Fruit fly (Drosophila melanogaster) whole organism, embryonic: ENCODE measurements around the gene kdn.

Experiments used
- Antp ChIP-seq: fragments of 200-800 bp; sonication (Bioruptor generic); optimal IDR thresholded peaks from 3 replicates; lab custom pipeline; 2016; ENCODE audit warnings: missing biosample characterization, missing genetic modification characterization
- CG10147 ChIP-seq: fragments of 200-800 bp; sonication (Bioruptor generic); optimal IDR thresholded peaks from 2 replicates; lab custom pipeline; 2019; ENCODE audit warnings: missing biosample characterization, mild to moderate bottlenecking, missing genetic modification characterization, moderate library complexity
- CG12219 ChIP-seq: fragments of 200-800 bp; sonication (Bioruptor generic); optimal IDR thresholded peaks from 3 replicates; lab custom pipeline; 2018; ENCODE audit warnings: missing biosample characterization, mild to moderate bottlenecking, missing genetic modification characterization
- CG12744 ChIP-seq: fragments of 200-800 bp; sonication (Bioruptor generic); optimal IDR thresholded peaks from 2 replicates; lab custom pipeline; 2016; ENCODE audit warnings: missing biosample characterization, missing genetic modification characterization
- CG13296 ChIP-seq: fragments of 200-800 bp; sonication (Bioruptor generic); optimal IDR thresholded peaks from 3 replicates; lab custom pipeline; 2018; ENCODE audit warnings: missing biosample characterization, mild to moderate bottlenecking, missing genetic modification characterization
- CG14014 ChIP-seq: fragments of 200-800 bp; sonication (Bioruptor generic); IDR thresholded peaks from 2 replicates; pipeline ENCODE4 v1.3.6; 2022; ENCODE audit warnings: missing biosample characterization, missing genetic modification characterization
- CG1529 ChIP-seq: fragments of 200-800 bp; sonication (Bioruptor generic); optimal IDR thresholded peaks from 3 replicates; lab custom pipeline; 2018; ENCODE audit warnings: missing biosample characterization, missing genetic modification characterization
- CG18262 ChIP-seq: fragments of 200-800 bp; optimal IDR thresholded peaks from 3 replicates; lab custom pipeline; 2019; ENCODE audit warnings: missing biosample characterization, mild to moderate bottlenecking, missing genetic modification characterization, moderate library complexity
- CG18476 ChIP-seq: fragments of 200-800 bp; sonication (Bioruptor generic); optimal IDR thresholded peaks from 2 replicates; lab custom pipeline; 2016; ENCODE audit warnings: missing biosample characterization, mild to moderate bottlenecking, missing genetic modification characterization
- CG2889 ChIP-seq: fragments of 200-800 bp; sonication (Bioruptor generic); IDR thresholded peaks from 3 replicates; pipeline ENCODE4 v1.3.6; 2022; ENCODE audit warnings: missing biosample characterization, missing genetic modification characterization
- CG31365 ChIP-seq: fragments of 200-800 bp; sonication (Bioruptor generic); optimal IDR thresholded peaks from 2 replicates; lab custom pipeline; 2018; ENCODE audit warnings: missing biosample characterization, mild to moderate bottlenecking, missing genetic modification characterization
- CG4404 ChIP-seq: fragments of 200-800 bp; sonication (Bioruptor generic); IDR thresholded peaks from 2 replicates; pipeline ENCODE4 v1.3.6; 2022; ENCODE audit warnings: missing biosample characterization, missing genetic modification characterization
- CG4854 ChIP-seq: fragments of 200-800 bp; sonication (Bioruptor generic); optimal IDR thresholded peaks from 2 replicates; lab custom pipeline; 2016; ENCODE audit warnings: missing biosample characterization, missing genetic modification characterization, inconsistent platforms
- CG7372 ChIP-seq: fragments of 200-800 bp; sonication (Bioruptor generic); IDR thresholded peaks from 2 replicates; pipeline ENCODE4 v1.3.6; 2022; ENCODE audit warnings: missing biosample characterization, missing genetic modification characterization
- CG8290 ChIP-seq, 3 experiments: fragments of 200-800 bp; sonication (Bioruptor generic); optimal IDR thresholded peaks; 2 replicates each; lab custom pipeline; 2016 to 2019; ENCODE audit warnings: missing biosample characterization in 3 of 3, missing genetic modification characterization in 3 of 3, mild to moderate bottlenecking in 2 of 3, moderate library complexity in 1 of 3
- CoRest ChIP-seq: fragments of 200-800 bp; sonication (Bioruptor generic); optimal IDR thresholded peaks from 3 replicates; lab custom pipeline; 2018; ENCODE audit warnings: missing biosample characterization, mild to moderate bottlenecking, missing genetic modification characterization, moderate library complexity
- Doc3 ChIP-seq: fragments of 200-800 bp; sonication (Bioruptor generic); IDR thresholded peaks from 3 replicates; pipeline ENCODE4 v1.3.6; 2022; ENCODE audit warnings: missing biosample characterization, missing genetic modification characterization; ENCODE audit not compliant: partially characterized antibody
- E2f2 ChIP-seq: fragments of 200-800 bp; sonication (Bioruptor generic); IDR thresholded peaks from 2 replicates; pipeline ENCODE4 v1.3.6; 2022; ENCODE audit warnings: missing biosample characterization, missing genetic modification characterization
- GATAe ChIP-seq: fragments of 200-800 bp; sonication (Bioruptor generic); conservative IDR thresholded peaks from 2 replicates; pipeline ENCODE4 v1.3.6; 2022; ENCODE audit warnings: missing biosample characterization, missing genetic modification characterization
- HmgZ ChIP-seq: fragments of 200-800 bp; sonication (Bioruptor generic); optimal IDR thresholded peaks from 2 replicates; lab custom pipeline; 2018; ENCODE audit warnings: missing biosample characterization, mild to moderate bottlenecking, missing genetic modification characterization
- Stat92E ChIP-seq, 3 experiments: fragments of >200 bp in 2 of 3; fragments of 200-800 bp in 1 of 3; sonication (Bioruptor generic) in 1 of 3; optimal IDR thresholded peaks; 2 replicates each; lab custom pipeline; 2017 to 2019; ENCODE audit warnings: missing biosample characterization in 3 of 3, missing genetic modification characterization in 3 of 3, mild to moderate bottlenecking in 1 of 3, moderate library complexity in 1 of 3
- Taf1 ChIP-seq: fragments of 200-800 bp; sonication (Bioruptor generic); IDR thresholded peaks from 2 replicates; pipeline ENCODE4 v1.3.6; 2022; ENCODE audit warnings: missing biosample characterization, missing genetic modification characterization
- ac ChIP-seq: fragments of 200-800 bp; sonication (Bioruptor generic); optimal IDR thresholded peaks from 3 replicates; lab custom pipeline; 2017; ENCODE audit warnings: missing biosample characterization, mild to moderate bottlenecking, missing genetic modification characterization
- bab2 ChIP-seq: fragments of 200-800 bp; sonication (Bioruptor generic); optimal IDR thresholded peaks from 2 replicates; lab custom pipeline; 2016; ENCODE audit warnings: missing biosample characterization, missing genetic modification characterization
- bbx ChIP-seq: fragments of 200-800 bp; sonication (Bioruptor generic); IDR thresholded peaks from 2 replicates; pipeline ENCODE4 v1.3.6; 2022; ENCODE audit warnings: missing biosample characterization, missing genetic modification characterization; ENCODE audit not compliant: partially characterized antibody
- br ChIP-seq: fragments of >200 bp; optimal IDR thresholded peaks from 2 replicates; lab custom pipeline; 2017
- cg ChIP-seq: fragments of 200-800 bp; sonication (Bioruptor generic); optimal IDR thresholded peaks from 3 replicates; lab custom pipeline; 2019; ENCODE audit warnings: missing biosample characterization, mild to moderate bottlenecking, missing genetic modification characterization, moderate library complexity
- crc ChIP-seq: fragments of 200-800 bp; sonication (Bioruptor generic); optimal IDR thresholded peaks from 2 replicates; lab custom pipeline; 2016; ENCODE audit warnings: missing biosample characterization, missing genetic modification characterization
- cwo ChIP-seq: fragments of 200-800 bp; sonication (Bioruptor generic); optimal IDR thresholded peaks from 3 replicates; lab custom pipeline; 2017; ENCODE audit warnings: missing biosample characterization, missing genetic modification characterization, mild to moderate bottlenecking, moderate library complexity, missing genetic modification reagents
- esg ChIP-seq: fragments of 200-800 bp; sonication (Bioruptor generic); conservative IDR thresholded peaks from 2 replicates; pipeline ENCODE4 v1.3.6; 2022; ENCODE audit warnings: missing biosample characterization, missing genetic modification characterization
- ftz-f1 ChIP-seq: fragments of 200-800 bp; sonication (Bioruptor generic); optimal IDR thresholded peaks from 2 replicates; lab custom pipeline; 2016; ENCODE audit warnings: missing biosample characterization, missing genetic modification characterization
- hkb ChIP-seq, 2 experiments: fragments of 200-800 bp in 1 of 2; fragments of >200 bp in 1 of 2; sonication (Bioruptor generic) in 1 of 2; IDR thresholded peaks in 1 of 2; optimal IDR thresholded peaks in 1 of 2; 2 replicates each; pipeline versions ENCODE4 v1.3.6 to Lab custom; 2017 to 2022; ENCODE audit warnings: missing biosample characterization in 1 of 2, missing genetic modification characterization in 1 of 2
- lab ChIP-seq: fragments of 200-800 bp; sonication (Bioruptor generic); optimal IDR thresholded peaks from 3 replicates; lab custom pipeline; 2017; ENCODE audit warnings: missing biosample characterization, missing genetic modification characterization, mild to moderate bottlenecking, moderate library complexity, missing genetic modification reagents
- lilli ChIP-seq: fragments of 200-800 bp; sonication (Bioruptor generic); optimal IDR thresholded peaks from 3 replicates; lab custom pipeline; 2016; ENCODE audit warnings: missing biosample characterization, missing genetic modification characterization
- luna ChIP-seq: fragments of 200-800 bp; sonication (Bioruptor generic); optimal IDR thresholded peaks from 2 replicates; lab custom pipeline; 2016; ENCODE audit warnings: missing biosample characterization, missing genetic modification characterization
- org-1 ChIP-seq: fragments of 200-800 bp; sonication (Bioruptor generic); optimal IDR thresholded peaks from 2 replicates; lab custom pipeline; 2017; ENCODE audit warnings: missing biosample characterization, missing genetic modification characterization
- pb ChIP-seq: fragments of 200-800 bp; sonication (Bioruptor generic); optimal IDR thresholded peaks from 3 replicates; lab custom pipeline; 2016; ENCODE audit warnings: missing biosample characterization, missing genetic modification characterization
- pros ChIP-seq: fragments of 200-800 bp; sonication (Bioruptor generic); optimal IDR thresholded peaks from 3 replicates; lab custom pipeline; 2019; ENCODE audit warnings: missing biosample characterization, mild to moderate bottlenecking, missing genetic modification characterization, moderate library complexity
- sd ChIP-seq: fragments of 200-800 bp; sonication (Bioruptor generic); optimal IDR thresholded peaks from 3 replicates; lab custom pipeline; 2018; ENCODE audit warnings: missing biosample characterization, mild to moderate bottlenecking, missing genetic modification characterization, moderate library complexity
- sens ChIP-seq: fragments of 200-800 bp; sonication (Bioruptor generic); peaks from one replicate; lab custom pipeline; 2016; ENCODE audit warnings: missing biosample characterization, missing genetic modification characterization
- sr ChIP-seq: fragments of 200-800 bp; sonication (Bioruptor generic); IDR thresholded peaks from 3 replicates; pipeline ENCODE4 v1.3.6; 2022; ENCODE audit warnings: missing biosample characterization, missing genetic modification characterization
- sug ChIP-seq: fragments of 200-800 bp; optimal IDR thresholded peaks from 2 replicates; lab custom pipeline; 2019; ENCODE audit warnings: missing biosample characterization, mild to moderate bottlenecking, missing genetic modification characterization, moderate library complexity
- tap ChIP-seq: fragments of 200-800 bp; optimal IDR thresholded peaks from 3 replicates; lab custom pipeline; 2019; ENCODE audit warnings: missing biosample characterization, mild to moderate bottlenecking, missing genetic modification characterization, moderate library complexity
- tin ChIP-seq: fragments of 200-800 bp; sonication (Bioruptor generic); optimal IDR thresholded peaks from 3 replicates; lab custom pipeline; 2016; ENCODE audit warnings: missing biosample characterization, missing genetic modification characterization
- tll ChIP-seq, 2 experiments: fragments of 200-800 bp in 1 of 2; fragments of >200 bp in 1 of 2; sonication (Bioruptor generic) in 1 of 2; optimal IDR thresholded peaks; 2 replicates each; lab custom pipeline; 2017 to 2019; ENCODE audit warnings: missing biosample characterization in 2 of 2, missing genetic modification characterization in 2 of 2, mild to moderate bottlenecking in 1 of 2, moderate library complexity in 1 of 2
- tna ChIP-seq: fragments of 200-800 bp; sonication (Bioruptor generic); IDR thresholded peaks from 2 replicates; pipeline ENCODE4 v1.3.6; 2022; ENCODE audit warnings: missing biosample characterization, missing genetic modification characterization; ENCODE audit not compliant: partially characterized antibody
- tx ChIP-seq: fragments of 200-800 bp; sonication (Bioruptor generic); optimal IDR thresholded peaks from 2 replicates; lab custom pipeline; 2016; ENCODE audit warnings: missing biosample characterization, missing genetic modification characterization
- vvl ChIP-seq: fragments of 200-800 bp; sonication (Bioruptor generic); IDR thresholded peaks from 2 replicates; pipeline ENCODE4 v1.3.6; 2022; ENCODE audit warnings: missing biosample characterization, missing genetic modification characterization
- z ChIP-seq: fragments of 200-800 bp; sonication (Bioruptor generic); IDR thresholded peaks from 3 replicates; pipeline ENCODE4 v1.3.6; 2022; ENCODE audit warnings: missing biosample characterization, missing genetic modification characterization
- zen2 ChIP-seq: fragments of 200-800 bp; sonication (Bioruptor generic); IDR thresholded peaks from 3 replicates; pipeline ENCODE4 v1.3.6; 2022; ENCODE audit warnings: missing biosample characterization, missing genetic modification characterization; ENCODE audit not compliant: partially characterized antibody

Gene kdn

dm6 chrX:6355090-6355679, 4.8 kb downstream of the kdn start (continued):
- TF ChIP-seq bbx (GFP tag; lab: Robert Waterston, UW), result no peak
- TF ChIP-seq CG31365, result no peak
- no peak for TF ChIP-seq CG12219 (GFP tag; lab: Kevin White, UChicago)
- TF ChIP-seq br (lab: Kevin White, UChicago), result no peak
- TF ChIP-seq ftz-f1 (GFP tag; lab: Kevin White, UChicago), result no peak
- no peak for TF ChIP-seq CoRest (tag; lab: Kevin White, UChicago)
- no peak for TF ChIP-seq tin (GFP tag; lab: Kevin White, UChicago)
- peak; percentile 12 for TF ChIP-seq HmgZ (tag; lab: Kevin White, UChicago)
- TF ChIP-seq tx (GFP tag; lab: Kevin White, UChicago), result no peak
- no peak for TF ChIP-seq Taf1
- no peak for TF ChIP-seq Doc3 (GFP tag; lab: Robert Waterston, UW)
- TF ChIP-seq z (GFP tag; lab: Robert Waterston, UW), result no peak
- TF ChIP-seq bab2 (GFP tag; lab: Kevin White, UChicago), result no peak
- no peak for TF ChIP-seq cg
- no peak for TF ChIP-seq Antp (GFP tag; lab: Kevin White, UChicago)
- TF ChIP-seq zen2 (GFP tag; lab: Robert Waterston, UW), result no peak
- TF ChIP-seq Stat92E (GFP tag; optimal IDR thresholded peaks at IDR 0.05; lab: Kevin White, UChicago), result no peak
- no peak for TF ChIP-seq CG13296 (GFP tag; lab: Kevin White, UChicago)
- TF ChIP-seq sug, result peak; percentile 99
- peak; percentile 41 for TF ChIP-seq sens
- no peak for TF ChIP-seq org-1 (GFP tag; lab: Kevin White, UChicago)
- no peak for TF ChIP-seq esg (GFP tag; lab: Robert Waterston, UW)
- no peak for TF ChIP-seq luna (GFP tag; lab: Kevin White, UChicago)
- TF ChIP-seq ac (GFP tag; lab: Kevin White, UChicago), result no peak
- TF ChIP-seq CG14014 (GFP tag; lab: Robert Waterston, UW), result no peak
- TF ChIP-seq hkb (optimal IDR thresholded peaks at IDR 0.05; lab: Kevin White, UChicago), result no peak
- no peak for TF ChIP-seq hkb (GFP tag; IDR thresholded peaks at IDR 0.05; lab: Robert Waterston, UW)
- TF ChIP-seq tna (GFP tag; lab: Robert Waterston, UW), result no peak
- no peak for TF ChIP-seq E2f2 (GFP tag; lab: Robert Waterston, UW)
- no peak for TF ChIP-seq CG1529 (GFP tag; lab: Kevin White, UChicago)
- no peak for TF ChIP-seq pros (GFP tag; lab: Kevin White, UChicago)
- TF ChIP-seq lilli, result no peak
- TF ChIP-seq CG10147 (GFP tag; lab: Kevin White, UChicago), result no peak
- no peak for TF ChIP-seq CG7372
- no peak for TF ChIP-seq CG8290 (GFP tag; optimal IDR thresholded peaks at IDR 0.05; lab: Kevin White, UChicago)
- peak in 1 of 2 experiments; percentile 4 for TF ChIP-seq CG8290 (tag; optimal IDR thresholded peaks at IDR 0.05; lab: Kevin White, UChicago)
- no peak for TF ChIP-seq CG18476
- TF ChIP-seq lab (GFP tag; lab: Kevin White, UChicago), result peak; percentile 34
- peak; percentile 70 for TF ChIP-seq cwo (GFP tag; lab: Kevin White, UChicago)
- no peak for TF ChIP-seq vvl
- TF ChIP-seq sd (tag; lab: Kevin White, UChicago), result peak; percentile 46
- no peak for TF ChIP-seq tll (GFP tag; optimal IDR thresholded peaks at IDR 0.05; lab: Kevin White, UChicago)
- no peak for TF ChIP-seq sr (GFP tag; lab: Robert Waterston, UW)
- no peak for TF ChIP-seq CG2889 (GFP tag; lab: Robert Waterston, UW)
- TF ChIP-seq pb, result no peak
- no peak for TF ChIP-seq tap (tag; lab: Kevin White, UChicago)
- no peak for TF ChIP-seq CG4404
- peak; percentile 45; the same call in 1 of the 2 replicates for TF ChIP-seq GATAe (GFP tag; lab: Robert Waterston, UW)
- TF ChIP-seq CG18262 (tag; lab: Kevin White, UChicago), result no peak
- TF ChIP-seq CG4854 (GFP tag; lab: Kevin White, UChicago), result no peak
- no peak for TF ChIP-seq CG12744 (GFP tag; lab: Kevin White, UChicago)
- no peak for TF ChIP-seq crc (GFP tag; lab: Kevin White, UChicago)
